Fruit fly (Drosophila melanogaster) whole organism, embryonic: Measurements from ENCODE around the gene Zif.

Source experiments
- CG14710 ChIP-seq: fragments of 200-800 bp; sonication (Bioruptor generic); optimal IDR thresholded peaks from 3 replicates; lab custom pipeline; 2019; ENCODE audit warnings: missing biosample characterization, mild to moderate bottlenecking, missing genetic modification characterization, moderate library complexity
- CG3838 ChIP-seq: fragments of 200-800 bp; sonication (Bioruptor generic); optimal IDR thresholded peaks from 3 replicates; lab custom pipeline; 2016; ENCODE audit warnings: missing biosample characterization, missing genetic modification characterization
- CG4360 ChIP-seq: fragments of 200-800 bp; sonication (Bioruptor generic); IDR thresholded peaks from 2 replicates; pipeline ENCODE4 v1.3.6; 2022; ENCODE audit warnings: missing biosample characterization, missing genetic modification characterization
- CG6791 ChIP-seq: fragments of 200-800 bp; sonication (Bioruptor generic); IDR thresholded peaks from 3 replicates; pipeline ENCODE4 v1.3.6; 2022; ENCODE audit warnings: missing biosample characterization, missing genetic modification characterization; ENCODE audit not compliant: partially characterized antibody
- Dfd ChIP-seq, 2 experiments: fragments of >200 bp; optimal IDR thresholded peaks; 2 replicates each; lab custom pipeline; 2017; ENCODE audit warnings: missing biosample characterization in 2 of 2, missing genetic modification characterization in 2 of 2
- crol ChIP-seq: fragments of 200-800 bp; sonication (Bioruptor generic); IDR thresholded peaks from 2 replicates; pipeline ENCODE4 v1.3.6; 2022; ENCODE audit warnings: missing biosample characterization, missing genetic modification characterization
- nom ChIP-seq: fragments of 200-800 bp; sonication (Bioruptor generic); optimal IDR thresholded peaks from 2 replicates; lab custom pipeline; 2017; ENCODE audit warnings: missing biosample characterization, missing genetic modification characterization, mild to moderate bottlenecking, moderate library complexity, missing genetic modification reagents
- wor ChIP-seq: fragments of 200-800 bp; sonication (Bioruptor generic); IDR thresholded peaks from 2 replicates; pipeline ENCODE4 v1.3.6; 2022; ENCODE audit warnings: missing biosample characterization, missing genetic modification characterization

DNA sequence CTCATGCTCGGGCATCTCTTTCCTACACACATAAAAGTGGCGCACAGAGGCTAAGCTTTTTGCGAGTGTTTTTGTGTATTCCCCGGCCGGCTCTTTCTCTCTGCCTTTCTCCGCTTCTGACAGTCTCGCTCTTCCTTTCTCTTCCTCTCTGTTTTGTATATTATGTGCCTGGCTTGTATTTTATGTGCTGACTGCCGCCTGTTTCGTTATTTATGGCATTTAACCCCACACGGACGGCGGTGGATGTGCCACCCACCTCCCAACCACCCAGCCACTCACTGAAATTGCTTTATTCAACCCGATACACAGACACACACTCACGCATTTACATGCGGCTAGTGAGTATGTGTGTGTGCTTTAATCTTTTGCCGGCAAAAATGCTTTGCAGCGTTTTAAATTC lies 36.9 kb upstream of the Zif start:
- no peak for TF ChIP-seq CG6791 (GFP tag; lab: Robert Waterston, UW)
- TF ChIP-seq CG14710 (tag; lab: Kevin White, UChicago) = no peak
- TF ChIP-seq Dfd (GFP tag; optimal IDR thresholded peaks at IDR 0.05; lab: Kevin White, UChicago) = no peak
- TF ChIP-seq crol = peak; percentile 40
- no peak for TF ChIP-seq CG4360 (GFP tag; lab: Robert Waterston, UW)
- TF ChIP-seq wor (GFP tag; lab: Robert Waterston, UW) = no peak
- no peak for TF ChIP-seq CG3838 (GFP tag; lab: Kevin White, UChicago)
- no peak for TF ChIP-seq nom (GFP tag; lab: Kevin White, UChicago)
